Worm (Caenorhabditis elegans) whole organism, L2 larva: Measurements from ENCODE around the gene M03A8.3.

Experiments used
- C34F6.9 ChIP-seq: fragments of 150-350 bp; optimal IDR thresholded peaks from 2 replicates; lab custom pipeline; 2014; ENCODE audit warnings: missing biosample characterization, missing genetic modification characterization
- F13H6.1 ChIP-seq: sonication (generic microtip); optimal IDR thresholded peaks from 2 replicates; lab custom pipeline; 2016; ENCODE audit warnings: missing genetic modification characterization, missing compliant biosample characterization
- R02D3.7 ChIP-seq: fragments of 150-350 bp; optimal IDR thresholded peaks from 2 replicates; lab custom pipeline; 2014; ENCODE audit warnings: missing biosample characterization, missing genetic modification characterization
- Y55F3AM.14 ChIP-seq: fragments of 200-800 bp; sonication (Bioruptor generic); optimal IDR thresholded peaks from 2 replicates; lab custom pipeline; 2018; ENCODE audit warnings: mild to moderate bottlenecking, missing genetic modification characterization, missing compliant biosample characterization
- ZK546.5 ChIP-seq: sonication (generic microtip); optimal IDR thresholded peaks from 2 replicates; lab custom pipeline; 2017; ENCODE audit warnings: missing biosample characterization, missing genetic modification characterization
- alr-1 ChIP-seq: fragments of 150-350 bp; optimal IDR thresholded peaks from 2 replicates; lab custom pipeline; 2014; ENCODE audit warnings: missing biosample characterization, missing genetic modification characterization
- aly-2 ChIP-seq: fragments of 150-350 bp; optimal IDR thresholded peaks from 2 replicates; lab custom pipeline; 2014; ENCODE audit warnings: missing biosample characterization, missing genetic modification characterization
- ama-1 ChIP-seq: fragments of 150-350 bp; optimal IDR thresholded peaks from 2 replicates; lab custom pipeline; 2018; ENCODE audit warnings: inconsistent platforms
- blmp-1 ChIP-seq: sonication (generic microtip); optimal IDR thresholded peaks from 2 replicates; lab custom pipeline; 2017; ENCODE audit warnings: missing genetic modification characterization, mild to moderate bottlenecking, missing compliant biosample characterization, antibody characterized with exemption, moderate library complexity; ENCODE audit not compliant: insufficient read depth
- ceh-16 ChIP-seq: fragments of 150-350 bp; optimal IDR thresholded peaks from 2 replicates; lab custom pipeline; 2014; ENCODE audit warnings: missing biosample characterization, missing genetic modification characterization
- crh-2 ChIP-seq: sonication (generic microtip); optimal IDR thresholded peaks from 2 replicates; lab custom pipeline; 2017; ENCODE audit warnings: missing biosample characterization, missing genetic modification characterization
- dmd-4 ChIP-seq: sonication (generic microtip); optimal IDR thresholded peaks from 2 replicates; lab custom pipeline; 2017; ENCODE audit warnings: missing biosample characterization, missing genetic modification characterization
- egl-27 ChIP-seq: sonication (generic microtip); optimal IDR thresholded peaks from 3 replicates; lab custom pipeline; 2017; ENCODE audit warnings: missing biosample characterization, missing genetic modification reagents, missing genetic modification characterization
- elt-1 ChIP-seq: fragments of 150-350 bp; optimal IDR thresholded peaks from 2 replicates; lab custom pipeline; 2014; ENCODE audit warnings: missing biosample characterization, missing genetic modification characterization
- elt-3 ChIP-seq: sonication (generic microtip); optimal IDR thresholded peaks from 2 replicates; lab custom pipeline; 2017; ENCODE audit warnings: missing biosample characterization, missing genetic modification characterization
- fos-1 ChIP-seq: fragments of 150-350 bp; optimal IDR thresholded peaks from 2 replicates; lab custom pipeline; 2014; ENCODE audit warnings: missing biosample characterization, missing genetic modification characterization
- gmeb-1 ChIP-seq: fragments of 150-350 bp; optimal IDR thresholded peaks from 2 replicates; lab custom pipeline; 2014; ENCODE audit warnings: missing biosample characterization, missing genetic modification characterization
- lin-11 ChIP-seq: fragments of 150-350 bp; sonication (generic microtip); optimal IDR thresholded peaks from 2 replicates; lab custom pipeline; 2014; ENCODE audit warnings: missing biosample characterization, missing genetic modification characterization, inconsistent platforms, mixed read lengths
- lin-13 ChIP-seq: fragments of 150-350 bp; optimal IDR thresholded peaks from 2 replicates; lab custom pipeline; 2014; ENCODE audit warnings: missing biosample characterization, missing genetic modification reagents, missing genetic modification characterization
- lin-39 ChIP-seq: fragments of 150-350 bp; optimal IDR thresholded peaks from 2 replicates; lab custom pipeline; 2014; ENCODE audit warnings: missing biosample characterization, missing genetic modification reagents, missing genetic modification characterization
- lsy-2 ChIP-seq, 2 experiments: fragments of 150-350 bp in 1 of 2; sonication (generic microtip) in 1 of 2; optimal IDR thresholded peaks; 2 replicates each; lab custom pipeline; 2014 to 2017; ENCODE audit warnings: missing biosample characterization in 2 of 2, missing genetic modification characterization in 2 of 2
- mab-5 ChIP-seq: fragments of 150-350 bp; optimal IDR thresholded peaks from 2 replicates; lab custom pipeline; 2014; ENCODE audit warnings: missing biosample characterization, missing genetic modification characterization
- mdl-1 ChIP-seq, 2 experiments: fragments of 150-350 bp in 1 of 2; sonication (generic microtip) in 1 of 2; optimal IDR thresholded peaks; 2 replicates each; lab custom pipeline; 2017; ENCODE audit warnings: missing biosample characterization in 2 of 2, missing genetic modification characterization in 2 of 2
- nhr-10 ChIP-seq: sonication (generic microtip); optimal IDR thresholded peaks from 2 replicates; lab custom pipeline; 2017; ENCODE audit warnings: missing biosample characterization, missing genetic modification characterization
- nhr-11 ChIP-seq: fragments of 150-350 bp; optimal IDR thresholded peaks from 2 replicates; lab custom pipeline; 2014; ENCODE audit warnings: missing biosample characterization, missing genetic modification characterization
- nhr-12 ChIP-seq: fragments of 150-350 bp; optimal IDR thresholded peaks from 2 replicates; lab custom pipeline; 2014; ENCODE audit warnings: missing biosample characterization, missing genetic modification characterization
- nhr-129 ChIP-seq: fragments of 150-350 bp; optimal IDR thresholded peaks from 2 replicates; lab custom pipeline; 2014; ENCODE audit warnings: missing biosample characterization, missing genetic modification characterization
- nhr-21 ChIP-seq: fragments of 150-350 bp; optimal IDR thresholded peaks from 2 replicates; lab custom pipeline; 2014; ENCODE audit warnings: missing biosample characterization, missing genetic modification characterization
- nhr-23 ChIP-seq: fragments of 150-350 bp; optimal IDR thresholded peaks from 2 replicates; lab custom pipeline; 2014; ENCODE audit warnings: missing biosample characterization, missing genetic modification reagents, missing genetic modification characterization
- nhr-237 ChIP-seq: fragments of 150-350 bp; optimal IDR thresholded peaks from 2 replicates; lab custom pipeline; 2014; ENCODE audit warnings: missing biosample characterization, missing genetic modification characterization
- nhr-25 ChIP-seq: fragments of 150-350 bp; sonication (generic microtip); optimal IDR thresholded peaks from 3 replicates; lab custom pipeline; 2014; ENCODE audit warnings: missing biosample characterization, missing genetic modification characterization
- nhr-6 ChIP-seq: fragments of 150-350 bp; optimal IDR thresholded peaks from 2 replicates; lab custom pipeline; 2014; ENCODE audit warnings: missing biosample characterization, missing genetic modification characterization
- nhr-77 ChIP-seq: fragments of 150-350 bp; optimal IDR thresholded peaks from 2 replicates; lab custom pipeline; 2014; ENCODE audit warnings: missing biosample characterization, missing genetic modification characterization
- sem-4 ChIP-seq: fragments of 150-350 bp; optimal IDR thresholded peaks from 2 replicates; lab custom pipeline; 2014; ENCODE audit warnings: missing biosample characterization, missing genetic modification reagents, missing genetic modification characterization
- skn-1 ChIP-seq: sonication (generic microtip); optimal IDR thresholded peaks from 2 replicates; lab custom pipeline; 2017; ENCODE audit warnings: missing biosample characterization, missing genetic modification characterization
- sma-3 ChIP-seq: sonication (generic microtip); optimal IDR thresholded peaks from 2 replicates; lab custom pipeline; 2016; ENCODE audit warnings: missing genetic modification reagents, missing genetic modification characterization, missing compliant biosample characterization
- sma-9 ChIP-seq, 2 experiments: fragments of 150-350 bp in 1 of 2; sonication (generic microtip) in 1 of 2; optimal IDR thresholded peaks; 2 replicates each; lab custom pipeline; 2014 to 2016; ENCODE audit warnings: missing genetic modification characterization in 2 of 2, mild to moderate bottlenecking in 1 of 2, missing biosample characterization in 1 of 2, missing compliant biosample characterization in 1 of 2, missing genetic modification reagents in 1 of 2, moderate library complexity in 1 of 2
- snpc-4 ChIP-seq: fragments of 150-350 bp; optimal IDR thresholded peaks from 2 replicates; lab custom pipeline; 2014; ENCODE audit warnings: missing biosample characterization, missing genetic modification characterization
- unc-39 ChIP-seq: fragments of 150-350 bp; optimal IDR thresholded peaks from 2 replicates; lab custom pipeline; 2014; ENCODE audit warnings: missing biosample characterization, missing genetic modification characterization
- unc-55 ChIP-seq: fragments of 150-350 bp; sonication (generic microtip); optimal IDR thresholded peaks from 3 replicates; lab custom pipeline; 2014; ENCODE audit warnings: missing biosample characterization, missing genetic modification reagents, missing genetic modification characterization
- unc-62 ChIP-seq: fragments of 150-350 bp; optimal IDR thresholded peaks from 2 replicates; lab custom pipeline; 2014; ENCODE audit warnings: missing biosample characterization, missing genetic modification reagents, missing genetic modification characterization
- zag-1 ChIP-seq: fragments of 150-350 bp; optimal IDR thresholded peaks from 2 replicates; lab custom pipeline; 2014; ENCODE audit warnings: missing biosample characterization, missing genetic modification characterization
- ztf-11 ChIP-seq: sonication (generic microtip); optimal IDR thresholded peaks from 2 replicates; lab custom pipeline; 2017; ENCODE audit warnings: missing biosample characterization, missing genetic modification characterization
- ztf-4 ChIP-seq: fragments of 150-350 bp; optimal IDR thresholded peaks from 2 replicates; lab custom pipeline; 2014; ENCODE audit warnings: missing biosample characterization, missing genetic modification characterization

Gene M03A8.3

ce11 chrX:6813025-6813424 is 13.2 kb downstream of the M03A8.3 start:
- TF ChIP-seq aly-2 (no peak), skn-1 (tag; lab: Kevin White, UChicago) (no peak), lsy-2 (tag; optimal IDR thresholded peaks at IDR 0.05; lab: Kevin White, UChicago) (no peak), gmeb-1 (tag; lab: Kevin White, UChicago) (no peak), Y55F3AM.14 (GFP tag; lab: Kevin White, UChicago) (no peak), zag-1 (tag; lab: Kevin White, UChicago) (no peak), lin-13 (GFP tag; lab: Kevin White, UChicago) (no peak), unc-55 (no peak)

- TF ChIP-seq F13H6.1 (tag; lab: Kevin White, UChicago) (peak; percentile 26), nhr-237 (tag; lab: Kevin White, UChicago) (no peak), mdl-1 (tag; optimal IDR thresholded peaks at IDR 0.05; lab: Kevin White, UChicago) (no peak), elt-1 (no peak), ZK546.5 (tag; lab: Kevin White, UChicago) (no peak), snpc-4 (tag; lab: Kevin White, UChicago) (no peak), Y55F3AM.14 (GFP tag; lab: Kevin White, UChicago) (no peak), mab-5 (tag; lab: Kevin White, UChicago) (no peak), zag-1 (tag; lab: Kevin White, UChicago) (no peak), nhr-10 (tag; lab: Kevin White, UChicago) (no peak), nhr-12 (tag; lab: Kevin White, UChicago) (no peak), sma-9 (GFP tag; optimal IDR thresholded peaks at IDR 0.05; lab: Kevin White, UChicago) (peak; percentile 68), sma-9 (tag; optimal IDR thresholded peaks at IDR 0.05; lab: Kevin White, UChicago) (no peak), R02D3.7 (tag; lab: Kevin White, UChicago) (no peak), ztf-11 (tag; lab: Kevin White, UChicago) (no peak), fos-1 (peak; percentile 84), nhr-11 (tag; lab: Kevin White, UChicago) (no peak), egl-27 (tag; lab: Kevin White, UChicago) (no peak), dmd-4 (tag; lab: Kevin White, UChicago) (no peak), blmp-1 (no peak), elt-3 (tag; lab: Kevin White, UChicago) (no peak), unc-39 (tag; lab: Kevin White, UChicago) (no peak), ama-1 (lab: Kevin White, UChicago) (peak; percentile 27), sma-3 (GFP tag; lab: Kevin White, UChicago) (peak; percentile 40), nhr-6 (no peak), unc-55 (no peak), ceh-16 (tag; lab: Kevin White, UChicago) (no peak), C34F6.9 (tag; lab: Kevin White, UChicago) (no peak), ztf-4 (tag; lab: Kevin White, UChicago) (no peak), lsy-2 (tag; optimal IDR thresholded peaks at IDR 0.05; lab: Kevin White, UChicago) (no peak), nhr-77 (tag; lab: Kevin White, UChicago) (no peak), nhr-21 (no peak), lin-11 (tag; lab: Kevin White, UChicago) (no peak), sem-4 (tag; lab: Kevin White, UChicago) (no peak), gmeb-1 (tag; lab: Kevin White, UChicago) (no peak), nhr-129 (tag; lab: Kevin White, UChicago) (no peak), aly-2 (no peak), unc-62 (no peak), lin-39 (tag; lab: Kevin White, UChicago) (no peak), nhr-23 (tag; lab: Kevin White, UChicago) (no peak), nhr-25 (tag; lab: Kevin White, UChicago) (no peak), skn-1 (tag; lab: Kevin White, UChicago) (no peak), crh-2 (tag; lab: Kevin White, UChicago) (peak; percentile 53), lin-13 (GFP tag; lab: Kevin White, UChicago) (no peak), alr-1 (tag; lab: Kevin White, UChicago) (no peak)
Observed at ce11 chrX:6818036-6818488, 18.2 kb downstream of the M03A8.3 start, which contains the start of gene dhs-28. Gene dhs-28, plus strand, starts transcription at chrX:6818438.
